Worm (Caenorhabditis elegans): ENCODE measurements around the gene srb-16.

ce11 chrII:5195504-5195903 lies 44.8 kb upstream of the srb-16 start, which contains the start of gene C34F11.5:
- TF ChIP-seq him-1 (tag; optimal IDR thresholded peaks at IDR 0.05) (no peak), dao-5 (tag; optimal IDR thresholded peaks at IDR 0.05) (no peak), W03F9.2 (tag; optimal IDR thresholded peaks at IDR 0.05) (no peak)

All from whole organism, L4/young adult.